Fruit fly (Drosophila melanogaster): ENCODE data around the gene CG42717.

dm6 chr3L:15987635-15988034, 45.4 kb downstream of the CG42717 start, which contains the start of gene PolD1:
- no peak for TF ChIP-seq CG8478 (optimal IDR thresholded peaks at IDR 0.05)
- TF ChIP-seq CTCF (optimal IDR thresholded peaks at IDR 0.05): no peak
